Fruit fly (Drosophila melanogaster): ENCODE results near the gene RpL34b.

RpL34b gene

DNA sequence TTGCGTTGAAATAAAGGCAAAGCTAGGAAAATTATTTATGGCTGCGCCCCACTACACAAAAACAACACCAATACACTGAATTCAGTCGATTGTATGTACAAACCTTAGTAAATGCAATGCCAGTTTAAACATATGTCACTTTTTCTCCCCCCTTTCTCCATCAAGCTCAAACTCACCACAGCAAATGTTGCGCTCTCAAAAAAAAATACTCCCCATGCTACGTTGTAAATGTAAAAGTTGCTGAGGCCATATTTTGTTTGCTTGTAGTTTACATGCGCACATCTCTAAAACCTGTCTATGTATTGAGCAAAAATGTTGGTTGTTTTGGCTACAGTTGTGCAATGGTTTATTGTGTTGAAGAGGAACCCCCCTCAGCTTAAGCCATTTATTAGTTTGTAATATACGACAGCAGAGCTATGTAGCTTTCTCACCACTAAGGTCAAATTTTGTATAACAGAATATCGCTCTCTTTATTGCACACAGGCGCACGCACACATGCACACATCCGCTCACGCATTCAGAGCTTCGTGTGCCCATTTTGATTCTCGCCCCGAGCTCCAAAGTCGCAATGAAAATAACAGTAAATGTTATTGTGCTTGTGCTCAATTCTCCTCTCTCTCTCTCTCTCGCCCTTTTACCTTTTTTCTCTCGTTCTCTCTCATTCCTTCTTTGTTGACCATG, 48.3 kb downstream of the RpL34b start:
- no peak for TF ChIP-seq CG33017 (tag; optimal IDR thresholded peaks at IDR 0.05)
- TF ChIP-seq pad (GFP tag; optimal IDR thresholded peaks at IDR 0.05) = peak; percentile 77
- no peak for TF ChIP-seq CG7101 (tag; optimal IDR thresholded peaks at IDR 0.05)
- TF ChIP-seq toe (GFP tag; optimal IDR thresholded peaks at IDR 0.05) = no peak
- no peak for TF ChIP-seq CG7045 (GFP tag; optimal IDR thresholded peaks at IDR 0.05)
- no peak for TF ChIP-seq bab1 (GFP tag; optimal IDR thresholded peaks at IDR 0.05)
- TF ChIP-seq CG12768 (GFP tag; optimal IDR thresholded peaks at IDR 0.05) = peak; percentile 82
- no peak for TF ChIP-seq CG1620 (GFP tag; optimal IDR thresholded peaks at IDR 0.05)
- TF ChIP-seq tj (GFP tag; optimal IDR thresholded peaks at IDR 0.05) = peak; percentile 86
- TF ChIP-seq CG11617 (GFP tag; optimal IDR thresholded peaks at IDR 0.05) = no peak
- TF ChIP-seq kay (GFP tag; ENCODE audit: borderline replicate concordance) = peak; percentile 87
- no peak for TF ChIP-seq Crg-1 (GFP tag; optimal IDR thresholded peaks at IDR 0.05)
- peak; percentile 84 for TF ChIP-seq ovo (GFP tag; optimal IDR thresholded peaks at IDR 0.05)
- peak; percentile 60 for TF ChIP-seq cic (GFP tag; optimal IDR thresholded peaks at IDR 0.05)
- no peak for TF ChIP-seq Mnt (GFP tag; optimal IDR thresholded peaks at IDR 0.05)
- no peak for TF ChIP-seq Hr96 (GFP tag; optimal IDR thresholded peaks at IDR 0.05)
- TF ChIP-seq cnc (optimal IDR thresholded peaks at IDR 0.05) = no peak
- TF ChIP-seq CG14711 (tag; optimal IDR thresholded peaks at IDR 0.05) = no peak
- TF ChIP-seq Clk (GFP tag; optimal IDR thresholded peaks at IDR 0.05) = no peak
- no peak for TF ChIP-seq CG5204 (GFP tag; optimal IDR thresholded peaks at IDR 0.05)

- TF ChIP-seq CG1620 (GFP tag; optimal IDR thresholded peaks at IDR 0.05) (no peak), CG12768 (GFP tag; optimal IDR thresholded peaks at IDR 0.05) (peak; percentile 57), Hr96 (GFP tag; optimal IDR thresholded peaks at IDR 0.05) (no peak), pad (GFP tag; optimal IDR thresholded peaks at IDR 0.05) (no peak), kay (GFP tag; ENCODE audit: borderline replicate concordance) (peak; percentile 93), Crg-1 (GFP tag; optimal IDR thresholded peaks at IDR 0.05) (peak; percentile 20), Mnt (GFP tag; optimal IDR thresholded peaks at IDR 0.05) (peak; percentile 54), CG14711 (tag; optimal IDR thresholded peaks at IDR 0.05) (peak; percentile 55), cic (GFP tag; optimal IDR thresholded peaks at IDR 0.05) (peak; percentile 57), CG7101 (tag; optimal IDR thresholded peaks at IDR 0.05) (peak; percentile 11), CG7045 (GFP tag; optimal IDR thresholded peaks at IDR 0.05) (peak; percentile 14), toe (GFP tag; optimal IDR thresholded peaks at IDR 0.05) (no peak), CG11617 (GFP tag; optimal IDR thresholded peaks at IDR 0.05) (peak; percentile 70), tj (GFP tag; optimal IDR thresholded peaks at IDR 0.05) (peak; percentile 50), ovo (GFP tag; optimal IDR thresholded peaks at IDR 0.05) (no peak), Clk (GFP tag; optimal IDR thresholded peaks at IDR 0.05) (peak; percentile 11), CG5204 (GFP tag; optimal IDR thresholded peaks at IDR 0.05) (peak; percentile 10), bab1 (GFP tag; optimal IDR thresholded peaks at IDR 0.05) (peak; percentile 36), CG33017 (tag; optimal IDR thresholded peaks at IDR 0.05) (peak; percentile 31), cnc (optimal IDR thresholded peaks at IDR 0.05) (peak in 1 of 2 experiments; percentile 51)
Observed at dm6 chr3R:9351415-9352379, 49.3 kb downstream of the RpL34b start.

- peak in 1 of 2 experiments; percentile 12 for TF ChIP-seq cnc (optimal IDR thresholded peaks at IDR 0.05)
- no peak for TF ChIP-seq toe (GFP tag; optimal IDR thresholded peaks at IDR 0.05)
Observed at dm6 chr3R:9350561-9351379, 50.3 kb downstream of the RpL34b start.

All from whole organism, adult.